Fruit fly (Drosophila melanogaster) whole organism: ENCODE measurements around the gene SCaMC.
A peak's percentile ranks its signal among the peaks of the same experiment; 100 is the strongest.

Source experiments
- CG8478 ChIP-seq: fragments of >200 bp; optimal IDR thresholded peaks from 2 replicates; lab custom pipeline; 2018; ENCODE audit warnings: inconsistent platforms
- Dll ChIP-seq: fragments of >200 bp; optimal IDR thresholded peaks from 2 replicates; lab custom pipeline; 2017
- EcR ChIP-seq, 2 experiments: fragments of >200 bp; optimal IDR thresholded peaks; 2 replicates each; lab custom pipeline; 2017; ENCODE audit warnings: missing biosample characterization in 2 of 2, missing genetic modification characterization in 2 of 2, missing genetic modification reagents in 2 of 2
- pan ChIP-seq: fragments of >200 bp; optimal IDR thresholded peaks from 2 replicates; lab custom pipeline; 2017
- psq ChIP-seq: fragments of >200 bp; optimal IDR thresholded peaks from 2 replicates; lab custom pipeline; 2017
- usp ChIP-seq: fragments of >200 bp; optimal IDR thresholded peaks from 2 replicates; lab custom pipeline; 2017; ENCODE audit warnings: missing biosample characterization, missing genetic modification characterization, mixed read lengths

SCaMC gene

dm6 chr3L:12414189-12414964 lies at the start of gene SCaMC:
Gene SCaMC (minus strand): TSS chr3L:12414842.
- TF ChIP-seq EcR (GFP tag; optimal IDR thresholded peaks at IDR 0.05; lab: Kevin White, UChicago) (no peak), CG8478 (lab: Kevin White, UChicago) (no peak), usp (GFP tag; lab: Kevin White, UChicago) (no peak)

- no peak for TF ChIP-seq Dll (lab: Kevin White, UChicago)
- no peak for TF ChIP-seq psq (lab: Kevin White, UChicago)
- no peak for TF ChIP-seq CG8478 (lab: Kevin White, UChicago)
Observed at dm6 chr3L:12463580-12463979, 48.9 kb upstream of the SCaMC start.

dm6 chr3L:12461953-12462352 lies 47.3 kb upstream of the SCaMC start:
- TF ChIP-seq usp (GFP tag; lab: Kevin White, UChicago) (no peak), Dll (lab: Kevin White, UChicago) (no peak), EcR (GFP tag; optimal IDR thresholded peaks at IDR 0.05; lab: Kevin White, UChicago) (no peak), psq (lab: Kevin White, UChicago) (no peak), CG8478 (lab: Kevin White, UChicago) (no peak), pan (lab: Kevin White, UChicago) (no peak)

dm6 chr3L:12456916-12457662 lies 42.4 kb upstream of the SCaMC start:
- TF ChIP-seq pan (lab: Kevin White, UChicago) (no peak), psq (lab: Kevin White, UChicago) (no peak), Dll (lab: Kevin White, UChicago) (no peak), CG8478 (lab: Kevin White, UChicago) (no peak), EcR (GFP tag; optimal IDR thresholded peaks at IDR 0.05; lab: Kevin White, UChicago) (no peak), usp (GFP tag; lab: Kevin White, UChicago) (no peak)

dm6 chr3L:12455034-12455433 lies 40.4 kb upstream of the SCaMC start:
- no peak for TF ChIP-seq pan (lab: Kevin White, UChicago)
- TF ChIP-seq Dll (lab: Kevin White, UChicago): no peak
- TF ChIP-seq usp (GFP tag; lab: Kevin White, UChicago): no peak
- TF ChIP-seq psq (lab: Kevin White, UChicago): no peak
- no peak for TF ChIP-seq CG8478 (lab: Kevin White, UChicago)
- TF ChIP-seq EcR (GFP tag; optimal IDR thresholded peaks at IDR 0.05; lab: Kevin White, UChicago): no peak

- no peak for TF ChIP-seq CG8478 (lab: Kevin White, UChicago)
- no peak for TF ChIP-seq usp (GFP tag; lab: Kevin White, UChicago)
- TF ChIP-seq psq (lab: Kevin White, UChicago): no peak
- no peak for TF ChIP-seq pan (lab: Kevin White, UChicago)
- TF ChIP-seq Dll (lab: Kevin White, UChicago): no peak
- TF ChIP-seq EcR (GFP tag; optimal IDR thresholded peaks at IDR 0.05; lab: Kevin White, UChicago): no peak
Observed at dm6 chr3L:12453529-12453928, 38.9 kb upstream of the SCaMC start.

dm6 chr3L:12447501-12447900 lies 32.9 kb upstream of the SCaMC start:
- no peak for TF ChIP-seq EcR (GFP tag; optimal IDR thresholded peaks at IDR 0.05; lab: Kevin White, UChicago)
- no peak for TF ChIP-seq Dll (lab: Kevin White, UChicago)
- no peak for TF ChIP-seq pan (lab: Kevin White, UChicago)
- TF ChIP-seq CG8478 (lab: Kevin White, UChicago): no peak
- no peak for TF ChIP-seq psq (lab: Kevin White, UChicago)
- no peak for TF ChIP-seq usp (GFP tag; lab: Kevin White, UChicago)

- TF ChIP-seq Dll (lab: Kevin White, UChicago): no peak
- TF ChIP-seq EcR (GFP tag; optimal IDR thresholded peaks at IDR 0.05; lab: Kevin White, UChicago): no peak
- no peak for TF ChIP-seq psq (lab: Kevin White, UChicago)
- TF ChIP-seq CG8478 (lab: Kevin White, UChicago): no peak
- TF ChIP-seq usp (GFP tag; lab: Kevin White, UChicago): no peak
- no peak for TF ChIP-seq pan (lab: Kevin White, UChicago)
Observed at dm6 chr3L:12447081-12447480, 32.4 kb upstream of the SCaMC start.

- TF ChIP-seq psq (lab: Kevin White, UChicago): no peak
- no peak for TF ChIP-seq usp (GFP tag; lab: Kevin White, UChicago)
- TF ChIP-seq pan (lab: Kevin White, UChicago): no peak
- TF ChIP-seq EcR (GFP tag; optimal IDR thresholded peaks at IDR 0.05; lab: Kevin White, UChicago): no peak
- TF ChIP-seq Dll (lab: Kevin White, UChicago): no peak
- TF ChIP-seq CG8478 (lab: Kevin White, UChicago): no peak
Observed at dm6 chr3L:12444040-12444439, 29.4 kb upstream of the SCaMC start.

- TF ChIP-seq psq (lab: Kevin White, UChicago) (no peak), usp (GFP tag; lab: Kevin White, UChicago) (no peak), Dll (lab: Kevin White, UChicago) (no peak), pan (lab: Kevin White, UChicago) (no peak), CG8478 (lab: Kevin White, UChicago) (no peak), EcR (GFP tag; optimal IDR thresholded peaks at IDR 0.05; lab: Kevin White, UChicago) (no peak)
Observed at dm6 chr3L:12442593-12442992, 28.0 kb upstream of the SCaMC start.

dm6 chr3L:12434432-12434831 lies 19.8 kb upstream of the SCaMC start:
- TF ChIP-seq pan (lab: Kevin White, UChicago) (no peak), Dll (lab: Kevin White, UChicago) (no peak), CG8478 (lab: Kevin White, UChicago) (peak; percentile 52), psq (lab: Kevin White, UChicago) (no peak), usp (GFP tag; lab: Kevin White, UChicago) (no peak), EcR (GFP tag; optimal IDR thresholded peaks at IDR 0.05; lab: Kevin White, UChicago) (no peak)
